Worm (Caenorhabditis elegans) whole organism, midembryonic: ENCODE results near the gene kcc-3.

ENCODE experiments used
- cog-1 ChIP-seq: sonication (generic microtip); optimal IDR thresholded peaks from 2 replicates; lab custom pipeline; 2016; ENCODE audit warnings: missing genetic modification characterization, missing compliant biosample characterization
- flt-1 ChIP-seq: fragments of 200-800 bp; sonication (Bioruptor generic); IDR thresholded peaks from 2 replicates; pipeline ENCODE4 v1.3.6; 2022; ENCODE audit warnings: missing genetic modification characterization, missing compliant biosample characterization
- ztf-23 ChIP-seq: fragments of 200-800 bp; sonication (Bioruptor generic); IDR thresholded peaks from 2 replicates; pipeline ENCODE4 v1.3.6; 2022; ENCODE audit warnings: missing genetic modification reagents, missing genetic modification characterization, missing compliant biosample characterization

ce11 chrII:7393922-7394689 lies 40.0 kb downstream of the kcc-3 start:
- TF ChIP-seq flt-1 (GFP tag; lab: Robert Waterston, UW) (no peak), cog-1 (tag; lab: Kevin White, UChicago) (no peak), ztf-23 (no peak)
